Worm (Caenorhabditis elegans): ENCODE results near the gene F58B4.2.
A peak's percentile ranks its signal among the peaks of the same experiment; 100 is the strongest.

The F58B4.2 gene

ce11 chrV:10877808-10878600 is 40.3 kb downstream of the F58B4.2 start:
- TF ChIP-seq ceh-79 (tag; optimal IDR thresholded peaks at IDR 0.05) (no peak), F57A8.1 (GFP tag; optimal IDR thresholded peaks at IDR 0.05) (no peak), F33H1.4 (GFP tag; IDR thresholded peaks at IDR 0.05) (no peak), ztf-26 (tag; optimal IDR thresholded peaks at IDR 0.05) (no peak), mcd-1 (GFP tag; IDR thresholded peaks at IDR 0.05) (no peak), repo-1 (tag; optimal IDR thresholded peaks at IDR 0.05) (no peak), rpc-1 (optimal IDR thresholded peaks at IDR 0.05) (no peak), rpc-1 (tag; optimal IDR thresholded peaks at IDR 0.05) (no peak), ztf-28 (GFP tag; IDR thresholded peaks at IDR 0.05) (no peak), ztf-22 (GFP tag; optimal IDR thresholded peaks at IDR 0.05) (peak; percentile 25), nhr-80 (tag; optimal IDR thresholded peaks at IDR 0.05) (peak; percentile 86), madf-8 (GFP tag; conservative IDR thresholded peaks at IDR 0.05) (no peak), lin-26 (GFP tag; IDR thresholded peaks at IDR 0.05) (no peak)

- TF ChIP-seq ZK185.1 (tag; optimal IDR thresholded peaks at IDR 0.05; ENCODE audit: poor library complexity, severe bottlenecking) (no peak), xnd-1 (tag; optimal IDR thresholded peaks at IDR 0.05) (no peak), B0019.2 (GFP tag; conservative IDR thresholded peaks at IDR 0.05) (no peak), ceh-40 (GFP tag; IDR thresholded peaks at IDR 0.05) (no peak), repo-1 (tag; optimal IDR thresholded peaks at IDR 0.05) (no peak), lin-26 (GFP tag; IDR thresholded peaks at IDR 0.05) (no peak), T26A5.8 (tag; optimal IDR thresholded peaks at IDR 0.05) (no peak), egrh-3 (GFP tag; IDR thresholded peaks at IDR 0.05) (no peak)
Measured at ce11 chrV:10876512-10876911, 41.8 kb downstream of the F58B4.2 start.

ce11 chrV:10874938-10875599 is 43.2 kb downstream of the F58B4.2 start:
- no peak for TF ChIP-seq efl-1 (GFP tag; optimal IDR thresholded peaks at IDR 0.05)
- TF ChIP-seq snpc-3.4 (tag; optimal IDR thresholded peaks at IDR 0.05): no peak
- TF ChIP-seq tbx-9 (tag; optimal IDR thresholded peaks at IDR 0.05; ENCODE audit: borderline replicate concordance): no peak
- TF ChIP-seq attf-5 (GFP tag; optimal IDR thresholded peaks at IDR 0.05): no peak
- no peak for TF ChIP-seq D2030.7 (GFP tag; IDR thresholded peaks at IDR 0.05)
- TF ChIP-seq C06A6.2 (GFP tag; conservative IDR thresholded peaks at IDR 0.05): no peak
- TF ChIP-seq snpc-1.3 (tag; optimal IDR thresholded peaks at IDR 0.05; ENCODE audit: insufficient read depth): no peak
- no peak for TF ChIP-seq nfya-2 (GFP tag; IDR thresholded peaks at IDR 0.05)
- TF ChIP-seq Y79H2A.3 (GFP tag; conservative IDR thresholded peaks at IDR 0.05): no peak
- no peak for TF ChIP-seq B0035.1 (tag; optimal IDR thresholded peaks at IDR 0.05)
- no peak for TF ChIP-seq lir-1 (GFP tag; conservative IDR thresholded peaks at IDR 0.05)
- TF ChIP-seq snpc-1.1 (tag; optimal IDR thresholded peaks at IDR 0.05; ENCODE audit: insufficient read depth): no peak
- no peak for TF ChIP-seq pha-4 (tag; optimal IDR thresholded peaks at IDR 0.05)
- TF ChIP-seq egrh-3 (GFP tag; IDR thresholded peaks at IDR 0.05): no peak
- no peak for TF ChIP-seq lsl-1 (GFP tag; optimal IDR thresholded peaks at IDR 0.05)
- no peak for TF ChIP-seq hrde-1 (tag; optimal IDR thresholded peaks at IDR 0.05; ENCODE audit: borderline replicate concordance)
- no peak for TF ChIP-seq lin-40 (tag; optimal IDR thresholded peaks at IDR 0.05)
